Fruit fly (Drosophila melanogaster) whole organism, wandering third instar larva: Measurements from ENCODE around the gene CG32073.

Source experiments
- Abd-B ChIP-seq: fragments of >200 bp; optimal IDR thresholded peaks from 2 replicates; lab custom pipeline; 2017; ENCODE audit warnings: missing biosample characterization, missing genetic modification characterization
- CG32264 ChIP-seq: fragments of 200-800 bp; sonication (Bioruptor generic); optimal IDR thresholded peaks from 2 replicates; lab custom pipeline; 2016; ENCODE audit warnings: missing biosample characterization, missing genetic modification characterization
- CG9705 ChIP-seq: fragments of 200-800 bp; sonication (Bioruptor generic); optimal IDR thresholded peaks from 2 replicates; lab custom pipeline; 2018; ENCODE audit warnings: missing biosample characterization, mild to moderate bottlenecking, missing genetic modification characterization
- CrebA ChIP-seq: fragments of 200-800 bp; sonication (Bioruptor generic); optimal IDR thresholded peaks from 2 replicates; lab custom pipeline; 2016; ENCODE audit warnings: missing biosample characterization, mild to moderate bottlenecking, missing genetic modification characterization, borderline replicate concordance
- Dfd ChIP-seq: fragments of >200 bp; optimal IDR thresholded peaks from 2 replicates; lab custom pipeline; 2017; ENCODE audit warnings: missing biosample characterization, missing genetic modification characterization
- GATAd ChIP-seq: sonication (Bioruptor generic); optimal IDR thresholded peaks from 2 replicates; lab custom pipeline; 2016; ENCODE audit warnings: missing biosample characterization, missing genetic modification characterization
- Hnf4 ChIP-seq: fragments of 200-800 bp; sonication (Bioruptor generic); optimal IDR thresholded peaks from 2 replicates; lab custom pipeline; 2016; ENCODE audit warnings: missing biosample characterization, mild to moderate bottlenecking, missing genetic modification characterization
- Hr78 ChIP-seq: fragments of >200 bp; optimal IDR thresholded peaks from 2 replicates; lab custom pipeline; 2017; ENCODE audit warnings: missing biosample characterization, missing genetic modification characterization
- Mio ChIP-seq: sonication (Bioruptor generic); optimal IDR thresholded peaks from 2 replicates; lab custom pipeline; 2016; ENCODE audit warnings: missing biosample characterization, missing genetic modification characterization
- N ChIP-seq: fragments of >200 bp; optimal IDR thresholded peaks from 2 replicates; lab custom pipeline; 2018; ENCODE audit warnings: missing biosample characterization, missing external identifiers, missing genetic modification characterization
- OdsH ChIP-seq: fragments of 200-800 bp; sonication (Bioruptor generic); optimal IDR thresholded peaks from 2 replicates; lab custom pipeline; 2016; ENCODE audit warnings: missing biosample characterization, mild to moderate bottlenecking, missing genetic modification characterization
- Rel ChIP-seq, 2 experiments: fragments of 200-800 bp; sonication (Bioruptor generic) in 1 of 2; optimal IDR thresholded peaks; 2 replicates in 1 of 2; 3 replicates in 1 of 2; lab custom pipeline; 2016 to 2019; ENCODE audit warnings: mild to moderate bottlenecking in 2 of 2, missing biosample characterization in 2 of 2, missing genetic modification characterization in 2 of 2, moderate library complexity in 1 of 2
- Sp1 ChIP-seq: fragments of 200-800 bp; sonication (Bioruptor generic); optimal IDR thresholded peaks from 3 replicates; lab custom pipeline; 2019; ENCODE audit warnings: missing biosample characterization, mild to moderate bottlenecking, missing genetic modification characterization, moderate library complexity
- Vsx2 ChIP-seq: fragments of 200-300, 225-300 bp; sonication (Bioruptor generic); optimal IDR thresholded peaks from 2 replicates; lab custom pipeline; 2018; ENCODE audit warnings: missing biosample characterization, missing genetic modification characterization; ENCODE audit not compliant: partially characterized antibody
- br ChIP-seq: fragments of 200-800 bp; sonication (Bioruptor generic); optimal IDR thresholded peaks from 2 replicates; lab custom pipeline; 2016; ENCODE audit warnings: missing biosample characterization, missing genetic modification characterization
- dl ChIP-seq, 2 experiments: fragments of 175-275, 200-275 bp in 1 of 2; fragments of 200-275 bp in 1 of 2; sonication (Bioruptor generic); optimal IDR thresholded peaks; lab custom pipeline; 2018; ENCODE audit warnings: mild to moderate bottlenecking in 2 of 2, missing biosample characterization in 2 of 2, missing genetic modification characterization in 2 of 2, moderate library complexity in 2 of 2; ENCODE audit not compliant: partially characterized antibody in 2 of 2, insufficient read depth in 1 of 2
- dmrt93B ChIP-seq: fragments of 200-800 bp; sonication (Bioruptor generic); optimal IDR thresholded peaks from 2 replicates; lab custom pipeline; 2018; ENCODE audit warnings: missing biosample characterization, mild to moderate bottlenecking, missing genetic modification characterization
- ey ChIP-seq: fragments of 200-800 bp; sonication (Bioruptor generic); optimal IDR thresholded peaks from 2 replicates; lab custom pipeline; 2016; ENCODE audit warnings: missing biosample characterization, missing genetic modification characterization
- foxo ChIP-seq, 2 experiments: fragments of 200-800 bp; sonication (Bioruptor generic); optimal IDR thresholded peaks; 2 replicates in 1 of 2; 3 replicates in 1 of 2; lab custom pipeline; 2016 to 2017; ENCODE audit warnings: missing biosample characterization in 2 of 2, missing genetic modification characterization in 2 of 2
- fru ChIP-seq: fragments of 200-800 bp; sonication (Bioruptor generic); optimal IDR thresholded peaks from 3 replicates; lab custom pipeline; 2016; ENCODE audit warnings: missing biosample characterization, mild to moderate bottlenecking, missing genetic modification characterization
- h ChIP-seq: fragments of 200-800 bp; sonication (Bioruptor generic); optimal IDR thresholded peaks from 3 replicates; lab custom pipeline; 2016; ENCODE audit warnings: missing biosample characterization, mild to moderate bottlenecking, missing genetic modification characterization
- jim ChIP-seq: fragments of 175-275, 200-325 bp; sonication (Bioruptor generic); optimal IDR thresholded peaks from 2 replicates; lab custom pipeline; 2016; ENCODE audit warnings: missing biosample characterization, mild to moderate bottlenecking, missing genetic modification characterization
- pan ChIP-seq: fragments of >200 bp; optimal IDR thresholded peaks from 2 replicates; lab custom pipeline; 2017
- psq ChIP-seq: fragments of 200-800 bp; sonication (Bioruptor generic); optimal IDR thresholded peaks from 3 replicates; lab custom pipeline; 2017; ENCODE audit warnings: missing biosample characterization, mild to moderate bottlenecking, missing genetic modification characterization, moderate library complexity
- rgr ChIP-seq: fragments of 200-800 bp; sonication (Bioruptor generic); optimal IDR thresholded peaks from 3 replicates; lab custom pipeline; 2016; ENCODE audit warnings: missing biosample characterization, mild to moderate bottlenecking, missing genetic modification characterization
- sage ChIP-seq: fragments of 200-800 bp; sonication (Bioruptor generic); optimal IDR thresholded peaks from 2 replicates; lab custom pipeline; 2016; ENCODE audit warnings: missing biosample characterization, mild to moderate bottlenecking, missing genetic modification characterization
- sv ChIP-seq: fragments of 200-800 bp; sonication (Bioruptor generic); optimal IDR thresholded peaks from 3 replicates; lab custom pipeline; 2016; ENCODE audit warnings: missing biosample characterization, missing genetic modification characterization
- usp ChIP-seq: fragments of >200 bp; optimal IDR thresholded peaks from 2 replicates; lab custom pipeline; 2017; ENCODE audit warnings: missing biosample characterization, missing genetic modification characterization
- woc ChIP-seq: sonication (Bioruptor generic); optimal IDR thresholded peaks from 2 replicates; lab custom pipeline; 2016; ENCODE audit warnings: missing biosample characterization, mild to moderate bottlenecking, missing genetic modification characterization

CG32073 gene

dm6 chr3L:11148478-11149251 is 41.3 kb upstream of the CG32073 start:
- TF ChIP-seq Mio (GFP tag; lab: Kevin White, UChicago) (no peak), ey (GFP tag; lab: Kevin White, UChicago) (no peak), rgr (no peak), Hnf4 (no peak), usp (GFP tag; lab: Kevin White, UChicago) (no peak), GATAd (GFP tag; lab: Kevin White, UChicago) (no peak), CrebA (GFP tag; lab: Kevin White, UChicago) (no peak), Sp1 (GFP tag; lab: Kevin White, UChicago) (no peak), psq (no peak), Abd-B (GFP tag; lab: Kevin White, UChicago) (no peak), Hr78 (GFP tag; lab: Kevin White, UChicago) (no peak), Vsx2 (GFP tag; lab: Kevin White, UChicago) (no peak), OdsH (GFP tag; lab: Kevin White, UChicago) (no peak), br (GFP tag; lab: Kevin White, UChicago) (no peak), pan (lab: Kevin White, UChicago) (no peak), Rel (GFP tag; optimal IDR thresholded peaks at IDR 0.05; lab: Kevin White, UChicago) (no peak), Rel (tag; optimal IDR thresholded peaks at IDR 0.05; lab: Kevin White, UChicago) (no peak), dmrt93B (GFP tag; lab: Kevin White, UChicago) (no peak), dl (GFP tag; optimal IDR thresholded peaks at IDR 0.05; lab: Kevin White, UChicago; ENCODE audit: insufficient read depth in 1 of 2, partially characterized antibody in 2 of 2) (no peak), foxo (GFP tag; optimal IDR thresholded peaks at IDR 0.05; lab: Kevin White, UChicago) (no peak)
- TF ChIP-seq, all 38 proteins: peak for 0

DNA sequence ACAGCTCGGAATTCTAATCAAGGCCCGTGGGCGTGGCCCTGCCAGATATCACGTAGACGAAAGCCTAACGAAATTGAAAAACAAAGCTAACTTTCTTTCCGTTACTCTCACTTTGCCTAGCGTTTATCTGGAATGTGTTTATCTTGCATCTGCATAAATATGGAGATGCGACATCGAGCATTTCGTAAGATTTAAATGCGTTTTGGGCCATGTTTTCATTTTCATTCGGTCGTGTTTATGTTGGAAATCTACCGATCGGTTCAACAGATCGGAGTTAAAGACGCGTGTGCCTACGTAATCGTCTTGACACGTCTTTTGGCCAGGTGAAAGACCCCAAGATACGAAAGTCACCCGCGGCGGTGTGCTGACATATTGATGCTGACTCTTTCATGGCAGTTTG is 40.3 kb upstream of the CG32073 start:
- TF ChIP-seq CG9705 (GFP tag; lab: Kevin White, UChicago), result no peak
- no peak for TF ChIP-seq Rel (GFP tag; optimal IDR thresholded peaks at IDR 0.05; lab: Kevin White, UChicago)
- no peak for TF ChIP-seq Rel (tag; optimal IDR thresholded peaks at IDR 0.05; lab: Kevin White, UChicago)
- TF ChIP-seq Sp1 (GFP tag; lab: Kevin White, UChicago), result no peak
- no peak for TF ChIP-seq h (GFP tag; lab: Kevin White, UChicago)

dm6 chr3L:11145065-11145464 is 37.7 kb upstream of the CG32073 start:
- no peak for TF ChIP-seq CrebA (GFP tag; lab: Kevin White, UChicago)

- TF ChIP-seq CrebA (GFP tag; lab: Kevin White, UChicago) (no peak), foxo (GFP tag; optimal IDR thresholded peaks at IDR 0.05; lab: Kevin White, UChicago) (no peak), CG32264 (GFP tag; lab: Kevin White, UChicago) (no peak), sage (GFP tag; lab: Kevin White, UChicago) (no peak), N (GFP tag; lab: Kevin White, UChicago) (no peak), Abd-B (GFP tag; lab: Kevin White, UChicago) (no peak), psq (no peak), sv (no peak), Sp1 (GFP tag; lab: Kevin White, UChicago) (no peak), ey (GFP tag; lab: Kevin White, UChicago) (no peak), usp (GFP tag; lab: Kevin White, UChicago) (no peak), GATAd (GFP tag; lab: Kevin White, UChicago) (no peak), Dfd (GFP tag; lab: Kevin White, UChicago) (no peak), fru (no peak), pan (lab: Kevin White, UChicago) (no peak), jim (GFP tag; lab: Kevin White, UChicago) (no peak), dl (GFP tag; optimal IDR thresholded peaks at IDR 0.05; lab: Kevin White, UChicago; ENCODE audit: insufficient read depth in 1 of 2, partially characterized antibody in 2 of 2) (no peak), woc (GFP tag; lab: Kevin White, UChicago) (no peak)
- TF ChIP-seq, all 38 proteins: peak for 0
These were observed 31.5 kb upstream of the CG32073 start for dm6 chr3L:11138862-11139261.

dm6 chr3L:11136349-11136748 is 29.0 kb upstream of the CG32073 start:
- no peak for TF ChIP-seq CG32264 (GFP tag; lab: Kevin White, UChicago)
- TF ChIP-seq, all 38 proteins: peak for 0
